Fruit fly (Drosophila melanogaster) whole organism, embryonic: Measurements from ENCODE around the gene CNPYb.

Experiments
- CG13287 ChIP-seq: fragments of 200-800 bp; sonication (Bioruptor generic); IDR thresholded peaks from 2 replicates; pipeline ENCODE4 v1.3.6; 2022; ENCODE audit warnings: missing biosample characterization, missing genetic modification characterization; ENCODE audit not compliant: partially characterized antibody
- CG13894 ChIP-seq: fragments of 200-800 bp; sonication (Bioruptor generic); optimal IDR thresholded peaks from 3 replicates; lab custom pipeline; 2018; ENCODE audit warnings: missing biosample characterization, mild to moderate bottlenecking, missing genetic modification characterization, moderate library complexity
- CG17385 ChIP-seq: fragments of 200-800 bp; sonication (Bioruptor generic); optimal IDR thresholded peaks from 3 replicates; lab custom pipeline; 2018; ENCODE audit warnings: missing biosample characterization, mild to moderate bottlenecking, missing genetic modification characterization
- CG30020 ChIP-seq: fragments of 200-800 bp; optimal IDR thresholded peaks from 2 replicates; lab custom pipeline; 2019; ENCODE audit warnings: missing biosample characterization, mild to moderate bottlenecking, missing genetic modification characterization, moderate library complexity
- CG6254 ChIP-seq: fragments of 200-800 bp; sonication (Bioruptor generic); optimal IDR thresholded peaks from 3 replicates; lab custom pipeline; 2017; ENCODE audit warnings: mild to moderate bottlenecking, missing biosample characterization, missing genetic modification reagents, missing genetic modification characterization
- CG7357 ChIP-seq: fragments of 200-800 bp; sonication (Bioruptor generic); IDR thresholded peaks from 3 replicates; pipeline ENCODE4 v1.3.6; 2022; ENCODE audit warnings: missing biosample characterization, missing genetic modification characterization
- D19B ChIP-seq: fragments of 200-800 bp; sonication (Bioruptor generic); optimal IDR thresholded peaks from 2 replicates; lab custom pipeline; 2017; ENCODE audit warnings: missing biosample characterization, mild to moderate bottlenecking, missing genetic modification characterization
- Oli ChIP-seq: fragments of 200-800 bp; sonication (Bioruptor generic); optimal IDR thresholded peaks from 2 replicates; lab custom pipeline; 2018; ENCODE audit warnings: missing biosample characterization, mild to moderate bottlenecking, missing genetic modification characterization, moderate library complexity
- Rfx ChIP-seq: fragments of 200-800 bp; sonication (Bioruptor generic); IDR thresholded peaks from 2 replicates; pipeline ENCODE4 v1.3.6; 2022; ENCODE audit warnings: missing biosample characterization, missing genetic modification characterization
- al ChIP-seq: fragments of 200-800 bp; sonication (Bioruptor generic); IDR thresholded peaks from 2 replicates; pipeline ENCODE4 v1.3.6; 2022; ENCODE audit warnings: missing biosample characterization, missing genetic modification characterization
- dan ChIP-seq: fragments of 200-800 bp; sonication (Bioruptor generic); IDR thresholded peaks from 2 replicates; pipeline ENCODE4 v1.3.6; 2022; ENCODE audit warnings: missing biosample characterization, missing genetic modification characterization
- ken ChIP-seq: fragments of 200-800 bp; sonication (Bioruptor generic); IDR thresholded peaks from 3 replicates; pipeline ENCODE4 v1.3.6; 2022; ENCODE audit warnings: missing biosample characterization, missing genetic modification characterization
- luna ChIP-seq: fragments of 200-800 bp; sonication (Bioruptor generic); optimal IDR thresholded peaks from 2 replicates; lab custom pipeline; 2016; ENCODE audit warnings: missing biosample characterization, missing genetic modification characterization
- slp2 ChIP-seq: fragments of 200-800 bp; sonication (Bioruptor generic); optimal IDR thresholded peaks from 2 replicates; lab custom pipeline; 2016; ENCODE audit warnings: missing biosample characterization, missing genetic modification characterization

DNA sequence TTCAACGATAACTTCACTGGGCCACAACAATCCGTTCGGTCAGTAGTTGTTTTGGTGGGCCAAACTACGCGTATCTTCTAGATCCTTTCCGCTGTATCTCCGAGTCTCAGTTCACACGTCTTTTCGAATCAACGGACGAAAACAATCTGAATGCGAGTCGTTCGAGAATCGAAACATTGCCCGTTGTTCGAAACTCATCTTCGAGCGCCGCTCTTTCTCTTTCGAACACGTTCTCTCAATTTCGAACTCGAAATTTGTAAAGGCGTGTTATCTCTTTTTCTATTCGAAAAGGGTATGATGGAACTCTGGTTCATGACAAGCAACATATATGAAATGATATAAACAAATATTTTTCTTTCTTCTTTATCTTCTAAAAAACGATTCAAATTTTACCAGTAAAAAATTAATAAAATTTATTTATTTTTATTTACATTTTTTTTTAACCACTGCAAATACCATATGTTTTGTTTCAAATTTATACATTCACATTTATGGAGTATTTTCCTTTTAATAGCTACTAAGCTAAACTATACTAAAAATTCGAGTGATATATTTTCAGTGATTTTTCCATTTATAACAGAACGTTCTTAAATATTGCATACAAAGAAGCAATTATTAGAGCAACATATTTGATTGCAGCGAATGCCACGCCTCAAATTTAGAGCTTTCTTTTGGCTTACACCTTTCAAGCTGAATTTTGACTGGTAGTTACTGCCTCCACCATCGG lies 50.6 kb downstream of the CNPYb start, which contains the start of gene nkd:
- TF ChIP-seq ken (GFP tag; lab: Robert Waterston, UW) = peak; percentile 80
- TF ChIP-seq al (GFP tag; lab: Robert Waterston, UW) = peak; percentile 78
- peak; percentile 63 for TF ChIP-seq CG30020 (tag; lab: Kevin White, UChicago)
- TF ChIP-seq D19B (GFP tag; lab: Kevin White, UChicago) = peak; percentile 91
- TF ChIP-seq CG13894 (tag; lab: Kevin White, UChicago) = peak; percentile 82
- TF ChIP-seq CG7357 (GFP tag; lab: Robert Waterston, UW) = peak; percentile 65; the same call in 1 of the 3 replicates
- TF ChIP-seq dan (GFP tag; lab: Robert Waterston, UW) = no peak
- peak; percentile 42 for TF ChIP-seq slp2 (GFP tag; lab: Kevin White, UChicago)
- peak; percentile 58; the same call in 1 of the 2 replicates for TF ChIP-seq CG13287 (GFP tag; lab: Robert Waterston, UW)
- peak; percentile 90 for TF ChIP-seq Oli
- TF ChIP-seq CG17385 = peak; percentile 88
- TF ChIP-seq luna (GFP tag; lab: Kevin White, UChicago) = no peak
- TF ChIP-seq Rfx (GFP tag; lab: Robert Waterston, UW) = peak; percentile 93
- TF ChIP-seq CG6254 (GFP tag; lab: Kevin White, UChicago) = peak; percentile 56
